Worm (Caenorhabditis elegans): ENCODE measurements around the gene fil-2.

The fil-2 gene

ce11 chrV:6268526-6268925 lies 10.3 kb upstream of the fil-2 start:
- TF ChIP-seq cebp-1 (GFP tag; IDR thresholded peaks at IDR 0.05) (no peak), cebp-1 (tag; optimal IDR thresholded peaks at IDR 0.05) (peak; percentile 41), hlh-26 (GFP tag; conservative IDR thresholded peaks at IDR 0.05) (no peak)

- TF ChIP-seq C06A6.2 (GFP tag; conservative IDR thresholded peaks at IDR 0.05) (no peak), lin-35 (GFP tag; optimal IDR thresholded peaks at IDR 0.05) (no peak), cebp-2 (GFP tag; IDR thresholded peaks at IDR 0.05) (no peak), nhr-80 (tag; optimal IDR thresholded peaks at IDR 0.05) (peak; percentile 20)
Measured at ce11 chrV:6268961-6269360, 9.9 kb upstream of the fil-2 start.

ce11 chrV:6270097-6270496 lies 8.7 kb upstream of the fil-2 start:
- TF ChIP-seq somi-1 (GFP tag; optimal IDR thresholded peaks at IDR 0.05) (no peak), sdz-38 (tag; optimal IDR thresholded peaks at IDR 0.05) (no peak), C06A6.2 (GFP tag; conservative IDR thresholded peaks at IDR 0.05) (no peak), madf-3 (GFP tag; IDR thresholded peaks at IDR 0.05) (no peak), let-526 (GFP tag; IDR thresholded peaks at IDR 0.05) (no peak), Y95B8A.8 (GFP tag; IDR thresholded peaks at IDR 0.05) (no peak), F39B2.1 (GFP tag; IDR thresholded peaks at IDR 0.05) (no peak), nfya-2 (GFP tag; IDR thresholded peaks at IDR 0.05) (no peak), ztf-25 (GFP tag; IDR thresholded peaks at IDR 0.05) (no peak), mcd-1 (GFP tag; IDR thresholded peaks at IDR 0.05) (no peak), ceh-100 (GFP tag; IDR thresholded peaks at IDR 0.05) (no peak), Y67H2A.10 (GFP tag; conservative IDR thresholded peaks at IDR 0.05) (no peak), lin-54 (GFP tag; optimal IDR thresholded peaks at IDR 0.05) (no peak), madf-8 (GFP tag; conservative IDR thresholded peaks at IDR 0.05) (no peak), lsl-1 (GFP tag; optimal IDR thresholded peaks at IDR 0.05) (no peak), nfyb-1 (GFP tag; IDR thresholded peaks at IDR 0.05) (no peak)

DNA sequence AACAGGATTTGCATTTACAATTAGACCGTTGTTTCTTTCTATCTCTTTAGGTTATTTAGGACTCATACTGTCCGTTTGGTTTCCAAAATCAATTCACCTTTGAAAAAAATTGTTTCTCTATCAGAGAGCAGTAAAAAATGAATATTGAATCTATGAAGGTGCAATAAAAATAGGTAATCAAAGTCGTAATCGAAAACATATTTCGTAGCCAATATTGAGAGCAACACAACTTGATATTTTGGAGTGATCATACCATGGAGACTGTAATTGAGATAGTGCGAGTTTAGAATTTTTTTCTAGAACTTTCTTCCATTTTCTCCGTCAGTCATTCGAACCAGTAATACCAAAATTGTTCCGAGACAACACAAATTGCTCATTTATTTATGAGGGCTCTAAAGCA lies 8.3 kb upstream of the fil-2 start, which contains the start of gene F31F7.2:
F31F7.2 (plus strand) TSS at position 301 of the 400 bp plus-strand sequence.
- TF ChIP-seq F10E7.11 (tag; optimal IDR thresholded peaks at IDR 0.05) (no peak), hlh-12 (tag; optimal IDR thresholded peaks at IDR 0.05) (no peak), ztf-28 (GFP tag; IDR thresholded peaks at IDR 0.05) (no peak)

DNA sequence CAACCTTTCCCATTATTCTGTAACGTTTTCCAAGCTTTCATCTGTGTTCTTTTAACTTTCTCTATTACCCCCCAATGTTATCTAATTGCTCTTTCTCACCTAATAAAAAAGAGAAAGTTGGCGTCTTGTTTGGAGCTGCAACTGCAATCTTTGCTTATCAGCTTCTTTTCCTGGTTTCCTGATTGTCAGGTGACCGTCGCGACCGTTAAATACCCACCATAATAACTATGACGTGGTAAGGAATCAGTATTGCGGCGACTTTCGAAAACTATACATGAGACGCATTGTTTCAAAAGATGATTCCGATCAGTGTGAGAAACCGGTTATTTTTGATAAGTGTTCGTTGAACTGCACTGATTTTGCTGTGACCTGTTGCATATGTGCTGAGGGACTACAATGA lies 3.6 kb upstream of the fil-2 start:
- TF ChIP-seq let-607 (tag; optimal IDR thresholded peaks at IDR 0.05), result peak in 1 of 2 experiments; percentile 17
- no peak for TF ChIP-seq C17E4.6 (GFP tag; IDR thresholded peaks at IDR 0.05)
- peak; percentile 24 for TF ChIP-seq tbp1 (GFP tag; optimal IDR thresholded peaks at IDR 0.05)
- TF ChIP-seq K12H6.12 (tag; optimal IDR thresholded peaks at IDR 0.05), result no peak
- no peak for TF ChIP-seq ZK185.1 (tag; optimal IDR thresholded peaks at IDR 0.05; ENCODE audit: poor library complexity, severe bottlenecking)
- TF ChIP-seq F37B4.10 (GFP tag; IDR thresholded peaks at IDR 0.05), result no peak
- no peak for TF ChIP-seq ceh-91 (GFP tag; IDR thresholded peaks at IDR 0.05)
- peak; percentile 37 for TF ChIP-seq atf-7 (tag; optimal IDR thresholded peaks at IDR 0.05)
- TF ChIP-seq B0035.1 (tag; optimal IDR thresholded peaks at IDR 0.05), result no peak
- no peak for TF ChIP-seq cebp-1 (GFP tag; IDR thresholded peaks at IDR 0.05)
- TF ChIP-seq cebp-1 (tag; optimal IDR thresholded peaks at IDR 0.05), result peak; percentile 57
- no peak for TF ChIP-seq zim-3 (tag; optimal IDR thresholded peaks at IDR 0.05)
- TF ChIP-seq ceh-27 (GFP tag; optimal IDR thresholded peaks at IDR 0.05), result no peak
- TF ChIP-seq hmg-1.2 (GFP tag; IDR thresholded peaks at IDR 0.05), result 0 out of 2 replicates have a peak, but pooled peaks have one; percentile 14
- TF ChIP-seq ets-4 (GFP tag; optimal IDR thresholded peaks at IDR 0.05), result peak; percentile 63
- TF ChIP-seq nhr-80 (tag; optimal IDR thresholded peaks at IDR 0.05), result peak; percentile 93
- no peak for TF ChIP-seq B0019.2 (GFP tag; conservative IDR thresholded peaks at IDR 0.05)
- TF ChIP-seq hlh-26 (GFP tag; conservative IDR thresholded peaks at IDR 0.05), result no peak
- no peak for TF ChIP-seq Y67H2A.10 (GFP tag; conservative IDR thresholded peaks at IDR 0.05)
- TF ChIP-seq athp-1 (tag; optimal IDR thresholded peaks at IDR 0.05), result no peak
- no peak for TF ChIP-seq akir-1 (GFP tag; optimal IDR thresholded peaks at IDR 0.05)
- no peak for TF ChIP-seq ztf-28 (GFP tag; IDR thresholded peaks at IDR 0.05)
- no peak for TF ChIP-seq B0261.1 (tag; optimal IDR thresholded peaks at IDR 0.05)
- TF ChIP-seq T07F8.4 (tag; optimal IDR thresholded peaks at IDR 0.05), result no peak
